Worm (Caenorhabditis elegans) whole organism, L3 larva: ENCODE measurements around the gene famh-161.

ENCODE experiments used
- R02D3.7 ChIP-seq: fragments of 150-350 bp; optimal IDR thresholded peaks from 2 replicates; lab custom pipeline; 2014; ENCODE audit warnings: missing biosample characterization, missing genetic modification characterization
- ama-1 ChIP-seq: fragments of 150-350 bp; optimal IDR thresholded peaks from 2 replicates; lab custom pipeline; 2018
- ceh-82 ChIP-seq: fragments of 150-350 bp; optimal IDR thresholded peaks from 2 replicates; lab custom pipeline; 2014; ENCODE audit warnings: missing biosample characterization, missing genetic modification characterization
- fos-1 ChIP-seq: fragments of 150-350 bp; optimal IDR thresholded peaks from 2 replicates; lab custom pipeline; 2014; ENCODE audit warnings: missing biosample characterization, missing genetic modification characterization
- lin-15B ChIP-seq: fragments of 150-350 bp; optimal IDR thresholded peaks from 2 replicates; lab custom pipeline; 2014; ENCODE audit warnings: missing biosample characterization, missing genetic modification characterization
- nhr-25 ChIP-seq: sonication (generic microtip); optimal IDR thresholded peaks from 2 replicates; lab custom pipeline; 2017; ENCODE audit warnings: missing biosample characterization, missing genetic modification characterization
- nhr-77 ChIP-seq: fragments of 150-350 bp; optimal IDR thresholded peaks from 2 replicates; lab custom pipeline; 2014; ENCODE audit warnings: missing biosample characterization, missing genetic modification characterization
- skn-1 ChIP-seq: fragments of 150-350 bp; optimal IDR thresholded peaks from 2 replicates; lab custom pipeline; 2014; ENCODE audit warnings: missing biosample characterization, missing genetic modification characterization
- snpc-4 ChIP-seq: fragments of 150-350 bp; optimal IDR thresholded peaks from 2 replicates; lab custom pipeline; 2014; ENCODE audit warnings: missing biosample characterization, missing genetic modification characterization

ce11 chrV:20492385-20492784, 41.6 kb downstream of the famh-161 start, which contains the start of gene srbc-79:
- TF ChIP-seq nhr-25 (tag; lab: Kevin White, UChicago) (no peak), R02D3.7 (tag; lab: Kevin White, UChicago) (no peak), skn-1 (tag; lab: Kevin White, UChicago) (no peak), snpc-4 (tag; lab: Kevin White, UChicago) (no peak), fos-1 (tag; lab: Kevin White, UChicago) (no peak), ama-1 (lab: Kevin White, UChicago) (no peak), nhr-77 (tag; lab: Kevin White, UChicago) (no peak), ceh-82 (tag; lab: Kevin White, UChicago) (no peak), lin-15B (tag; lab: Kevin White, UChicago) (no peak)
